Fruit fly (Drosophila melanogaster) whole organism, embryonic: Measurements from ENCODE around the gene CG42847.

Experiments
- Awh ChIP-seq: fragments of 200-800 bp; sonication (Bioruptor generic); IDR thresholded peaks from 2 replicates; pipeline ENCODE4, ENCODE4 v1.3.6; 2022; ENCODE audit warnings: missing biosample characterization, missing genetic modification characterization
- CG10462 ChIP-seq: fragments of 200-800 bp; sonication (Bioruptor generic); optimal IDR thresholded peaks from 2 replicates; lab custom pipeline; 2016; ENCODE audit warnings: missing biosample characterization, missing genetic modification characterization
- CG11247 ChIP-seq: fragments of 200-800 bp; sonication (Bioruptor generic); IDR thresholded peaks from 2 replicates; pipeline ENCODE4 v1.3.6; 2022; ENCODE audit warnings: missing biosample characterization, missing genetic modification characterization
- CG11456 ChIP-seq: fragments of 200-800 bp; sonication (Bioruptor generic); IDR thresholded peaks from 3 replicates; pipeline ENCODE4 v1.3.6; 2022; ENCODE audit warnings: missing biosample characterization, missing genetic modification characterization
- CG11695 ChIP-seq: fragments of 200-800 bp; sonication (Bioruptor generic); IDR thresholded peaks from 3 replicates; pipeline ENCODE4 v1.3.6; 2022; ENCODE audit warnings: missing biosample characterization, missing genetic modification characterization
- CG12769 ChIP-seq: fragments of 200-800 bp; sonication (Bioruptor generic); optimal IDR thresholded peaks from 2 replicates; lab custom pipeline; 2019; ENCODE audit warnings: missing biosample characterization, mild to moderate bottlenecking, missing genetic modification characterization, moderate library complexity
- CG13775 ChIP-seq: fragments of 200-800 bp; sonication (Bioruptor generic); optimal IDR thresholded peaks from 3 replicates; lab custom pipeline; 2017; ENCODE audit warnings: missing biosample characterization, mild to moderate bottlenecking, missing genetic modification characterization
- CG14667 ChIP-seq: fragments of 200-800 bp; sonication (Bioruptor generic); IDR thresholded peaks from 2 replicates; pipeline ENCODE4 v1.3.6; 2022; ENCODE audit warnings: missing biosample characterization, missing genetic modification characterization
- CG16815 ChIP-seq: fragments of 200-800 bp; sonication (Bioruptor generic); optimal IDR thresholded peaks from 3 replicates; lab custom pipeline; 2017; ENCODE audit warnings: missing biosample characterization, mild to moderate bottlenecking, missing genetic modification characterization
- CG17361 ChIP-seq: fragments of 200-800 bp; sonication (Bioruptor generic); IDR thresholded peaks from 3 replicates; pipeline ENCODE4 v1.3.6; 2022; ENCODE audit warnings: missing biosample characterization, missing genetic modification characterization
- CG1792 ChIP-seq: fragments of 200-800 bp; sonication (Bioruptor generic); optimal IDR thresholded peaks from 2 replicates; lab custom pipeline; 2016; ENCODE audit warnings: missing biosample characterization, missing genetic modification characterization
- CG2712 ChIP-seq: fragments of 200-800 bp; optimal IDR thresholded peaks from 3 replicates; lab custom pipeline; 2019; ENCODE audit warnings: missing biosample characterization, mild to moderate bottlenecking, missing genetic modification characterization, moderate library complexity
- CG2889 ChIP-seq: fragments of 200-800 bp; sonication (Bioruptor generic); IDR thresholded peaks from 3 replicates; pipeline ENCODE4 v1.3.6; 2022; ENCODE audit warnings: missing biosample characterization, missing genetic modification characterization
- CG31365 ChIP-seq: fragments of 200-800 bp; sonication (Bioruptor generic); optimal IDR thresholded peaks from 2 replicates; lab custom pipeline; 2018; ENCODE audit warnings: missing biosample characterization, mild to moderate bottlenecking, missing genetic modification characterization
- CG33213 ChIP-seq: fragments of 200-800 bp; sonication (Bioruptor generic); optimal IDR thresholded peaks from 3 replicates; lab custom pipeline; 2016; ENCODE audit warnings: missing biosample characterization, missing genetic modification characterization
- CG4360 ChIP-seq: fragments of 200-800 bp; sonication (Bioruptor generic); IDR thresholded peaks from 2 replicates; pipeline ENCODE4 v1.3.6; 2022; ENCODE audit warnings: missing biosample characterization, missing genetic modification characterization
- CG4730 ChIP-seq: fragments of 200-800 bp; sonication (Bioruptor generic); IDR thresholded peaks from 2 replicates; pipeline ENCODE4 v1.3.6; 2022; ENCODE audit warnings: missing biosample characterization, missing genetic modification characterization
- CG5180 ChIP-seq: fragments of 200-800 bp; sonication (Bioruptor generic); optimal IDR thresholded peaks from 3 replicates; lab custom pipeline; 2017; ENCODE audit warnings: missing biosample characterization, missing genetic modification characterization, mild to moderate bottlenecking, moderate library complexity, missing genetic modification reagents
- CG6765 ChIP-seq: fragments of 200-800 bp; sonication (Bioruptor generic); optimal IDR thresholded peaks from 3 replicates; lab custom pipeline; 2017; ENCODE audit warnings: missing biosample characterization, mild to moderate bottlenecking, missing genetic modification characterization
- CG7786 ChIP-seq: fragments of 200-800 bp; sonication (Bioruptor generic); optimal IDR thresholded peaks from 2 replicates; lab custom pipeline; 2016; ENCODE audit warnings: missing biosample characterization, missing genetic modification characterization
- CG7987 ChIP-seq: fragments of 200-800 bp; sonication (Bioruptor generic); optimal IDR thresholded peaks from 2 replicates; lab custom pipeline; 2018; ENCODE audit warnings: missing biosample characterization, mild to moderate bottlenecking, missing genetic modification characterization, moderate library complexity
- CG8924 ChIP-seq: fragments of 200-800 bp; optimal IDR thresholded peaks from 3 replicates; lab custom pipeline; 2019; ENCODE audit warnings: missing biosample characterization, mild to moderate bottlenecking, missing genetic modification characterization, moderate library complexity
- CG9437 ChIP-seq: fragments of 200-800 bp; sonication (Bioruptor generic); optimal IDR thresholded peaks from 2 replicates; lab custom pipeline; 2018; ENCODE audit warnings: missing biosample characterization, mild to moderate bottlenecking, missing genetic modification characterization
- CG9932 ChIP-seq: fragments of 200-800 bp; sonication (Bioruptor generic); IDR thresholded peaks from 2 replicates; pipeline ENCODE4 v1.3.6; 2022; ENCODE audit warnings: missing biosample characterization, missing genetic modification characterization
- GATAe ChIP-seq: fragments of 200-800 bp; sonication (Bioruptor generic); conservative IDR thresholded peaks from 2 replicates; pipeline ENCODE4 v1.3.6; 2022; ENCODE audit warnings: missing biosample characterization, missing genetic modification characterization
- H2.0 ChIP-seq: fragments of 200-800 bp; sonication (Bioruptor generic); IDR thresholded peaks from 2 replicates; pipeline ENCODE4 v1.3.6; 2022; ENCODE audit warnings: missing biosample characterization, missing genetic modification characterization
- Lhr ChIP-seq: fragments of 200-800 bp; sonication (Bioruptor generic); optimal IDR thresholded peaks from 3 replicates; lab custom pipeline; 2017; ENCODE audit warnings: mild to moderate bottlenecking, missing biosample characterization, missing genetic modification reagents, missing genetic modification characterization
- NFAT ChIP-seq: fragments of 200-800 bp; sonication (Bioruptor generic); IDR thresholded peaks from 2 replicates; pipeline ENCODE4 v1.3.6; 2022; ENCODE audit warnings: missing biosample characterization, missing genetic modification characterization
- Optix ChIP-seq: fragments of 200-800 bp; sonication (Bioruptor generic); IDR thresholded peaks from 3 replicates; pipeline ENCODE4 v1.3.6; 2022; ENCODE audit warnings: missing biosample characterization, missing genetic modification characterization
- Poxn ChIP-seq: fragments of 200-800 bp; sonication (Bioruptor generic); IDR thresholded peaks from 2 replicates; pipeline ENCODE4 v1.3.6; 2022; ENCODE audit warnings: missing biosample characterization, missing genetic modification characterization
- Sox102F ChIP-seq: fragments of 200-800 bp; sonication (Bioruptor generic); optimal IDR thresholded peaks from 2 replicates; lab custom pipeline; 2018; ENCODE audit warnings: missing biosample characterization, mild to moderate bottlenecking, missing genetic modification characterization, moderate library complexity
- Usf ChIP-seq: fragments of 200-800 bp; sonication (Bioruptor generic); optimal IDR thresholded peaks from 2 replicates; lab custom pipeline; 2017; ENCODE audit warnings: missing genotype, missing biosample characterization, missing genetic modification characterization
- aop ChIP-seq: fragments of 200-800 bp; sonication (Bioruptor generic); IDR thresholded peaks from 2 replicates; pipeline ENCODE4 v1.3.6; 2022; ENCODE audit warnings: missing biosample characterization, missing genetic modification characterization
- cad ChIP-seq: fragments of >200 bp; optimal IDR thresholded peaks from 2 replicates; lab custom pipeline; 2017; ENCODE audit warnings: missing biosample characterization, missing genetic modification characterization
- dimm ChIP-seq: fragments of 200-800 bp; sonication (Bioruptor generic); IDR thresholded peaks from 2 replicates; pipeline ENCODE4 v1.3.6; 2022; ENCODE audit warnings: missing biosample characterization, missing genetic modification characterization
- eve ChIP-seq, 2 experiments: fragments of >200 bp; optimal IDR thresholded peaks; 2 replicates each; lab custom pipeline; 2017; ENCODE audit warnings: missing biosample characterization in 2 of 2, missing genetic modification characterization in 2 of 2
- fd3F ChIP-seq: fragments of 200-800 bp; sonication (Bioruptor generic); optimal IDR thresholded peaks from 2 replicates; lab custom pipeline; 2018; ENCODE audit warnings: missing biosample characterization, mild to moderate bottlenecking, missing genetic modification characterization, moderate library complexity
- gce ChIP-seq: fragments of 200-800 bp; sonication (Bioruptor generic); IDR thresholded peaks from 3 replicates; pipeline ENCODE4 v1.3.6; 2022; ENCODE audit warnings: missing biosample characterization, missing genetic modification characterization
- grn ChIP-seq: fragments of 200-800 bp; sonication (Bioruptor generic); optimal IDR thresholded peaks from 3 replicates; lab custom pipeline; 2017; ENCODE audit warnings: missing biosample characterization, missing genetic modification characterization
- hkb ChIP-seq, 2 experiments: fragments of 200-800 bp in 1 of 2; fragments of >200 bp in 1 of 2; sonication (Bioruptor generic) in 1 of 2; IDR thresholded peaks in 1 of 2; optimal IDR thresholded peaks in 1 of 2; 2 replicates each; pipeline versions ENCODE4 v1.3.6 to Lab custom; 2017 to 2022; ENCODE audit warnings: missing biosample characterization in 1 of 2, missing genetic modification characterization in 1 of 2
- ind ChIP-seq: fragments of 200-800 bp; sonication (Bioruptor generic); optimal IDR thresholded peaks from 3 replicates; lab custom pipeline; 2016; ENCODE audit warnings: missing biosample characterization, missing genetic modification characterization
- inv ChIP-seq: fragments of 200-800 bp; sonication (Bioruptor generic); IDR thresholded peaks from 2 replicates; pipeline ENCODE4 v1.3.6; 2022; ENCODE audit warnings: missing biosample characterization, missing genetic modification characterization; ENCODE audit not compliant: partially characterized antibody
- kah ChIP-seq: fragments of 200-800 bp; sonication (Bioruptor generic); optimal IDR thresholded peaks from 2 replicates; lab custom pipeline; 2018; ENCODE audit warnings: missing biosample characterization, mild to moderate bottlenecking, missing genetic modification characterization
- kay ChIP-seq: fragments of 200-800 bp; sonication (Bioruptor generic); optimal IDR thresholded peaks from 2 replicates; lab custom pipeline; 2016; ENCODE audit warnings: missing biosample characterization, missing genetic modification characterization
- lmd ChIP-seq: fragments of 200-800 bp; sonication (Bioruptor generic); IDR thresholded peaks from 2 replicates; pipeline ENCODE4 v1.3.6; 2022; ENCODE audit warnings: missing biosample characterization, missing genetic modification characterization
- nerfin-1 ChIP-seq: fragments of 200-800 bp; sonication (Bioruptor generic); optimal IDR thresholded peaks from 3 replicates; lab custom pipeline; 2019; ENCODE audit warnings: missing biosample characterization, mild to moderate bottlenecking, missing genetic modification characterization, moderate library complexity
- sob ChIP-seq: fragments of 200-800 bp; sonication (Bioruptor generic); IDR thresholded peaks from 2 replicates; pipeline ENCODE4 v1.3.6; 2022; ENCODE audit warnings: missing biosample characterization, missing genetic modification characterization
- sug ChIP-seq: fragments of 200-800 bp; optimal IDR thresholded peaks from 2 replicates; lab custom pipeline; 2019; ENCODE audit warnings: missing biosample characterization, mild to moderate bottlenecking, missing genetic modification characterization, moderate library complexity
- zen ChIP-seq: fragments of 200-800 bp; sonication (Bioruptor generic); optimal IDR thresholded peaks from 3 replicates; lab custom pipeline; 2018; ENCODE audit warnings: missing biosample characterization, mild to moderate bottlenecking, missing genetic modification characterization, moderate library complexity
- zf30C ChIP-seq: fragments of 200-800 bp; sonication (Bioruptor generic); optimal IDR thresholded peaks from 3 replicates; lab custom pipeline; 2018; ENCODE audit warnings: missing biosample characterization, mild to moderate bottlenecking, missing genetic modification characterization

The CG42847 gene

dm6 chr2L:9449257-9449972, 21.7 kb downstream of the CG42847 start (continued):
- peak; percentile 95 for TF ChIP-seq nerfin-1 (tag; lab: Kevin White, UChicago)
- TF ChIP-seq CG7786 (GFP tag; lab: Kevin White, UChicago): peak; percentile 85
- TF ChIP-seq CG6765 (GFP tag; lab: Kevin White, UChicago): peak; percentile 84
- peak; percentile 77 for TF ChIP-seq CG12769 (tag; lab: Kevin White, UChicago)
- TF ChIP-seq inv (GFP tag; lab: Robert Waterston, UW): no peak
- peak; percentile 94 for TF ChIP-seq Awh (GFP tag; lab: Robert Waterston, UW)
- peak; percentile 74 for TF ChIP-seq CG7987 (GFP tag; lab: Kevin White, UChicago)
- TF ChIP-seq CG1792 (GFP tag; lab: Kevin White, UChicago): peak; percentile 60
- peak; percentile 92 for TF ChIP-seq CG17361 (GFP tag; lab: Robert Waterston, UW)
- TF ChIP-seq CG8924 (tag; lab: Kevin White, UChicago): peak; percentile 97
- TF ChIP-seq CG4730: peak; percentile 89
- peak; percentile 85 for TF ChIP-seq Poxn (GFP tag; lab: Robert Waterston, UW)
- TF ChIP-seq CG14667: peak; percentile 92
- TF ChIP-seq cad (GFP tag; lab: Kevin White, UChicago): no peak
- peak; percentile 24 for TF ChIP-seq CG33213 (GFP tag; lab: Kevin White, UChicago)
- TF ChIP-seq zen (tag; lab: Kevin White, UChicago): peak; percentile 96
- TF ChIP-seq Sox102F: peak; percentile 88
- TF ChIP-seq CG2712 (tag; lab: Kevin White, UChicago): peak; percentile 98
- peak; percentile 80 for TF ChIP-seq kah (GFP tag; lab: Kevin White, UChicago)
- TF ChIP-seq H2.0: peak; percentile 91
- TF ChIP-seq zf30C (GFP tag; lab: Kevin White, UChicago): peak; percentile 100
- peak; percentile 96 for TF ChIP-seq sug
- peak; percentile 84 for TF ChIP-seq dimm (GFP tag; lab: Robert Waterston, UW)
- TF ChIP-seq gce (GFP tag; lab: Robert Waterston, UW): peak; percentile 78
- peak; percentile 95 for TF ChIP-seq Optix
- peak; percentile 88 for TF ChIP-seq Lhr (GFP tag; lab: Kevin White, UChicago)
- peak; percentile 96 for TF ChIP-seq Usf
- peak; percentile 91 for TF ChIP-seq CG11247
- peak; percentile 87 for TF ChIP-seq CG9437
- TF ChIP-seq CG5180 (GFP tag; lab: Kevin White, UChicago): peak; percentile 88
- peak; percentile 53 for TF ChIP-seq hkb (optimal IDR thresholded peaks at IDR 0.05; lab: Kevin White, UChicago)
- peak; percentile 95 for TF ChIP-seq hkb (GFP tag; IDR thresholded peaks at IDR 0.05; lab: Robert Waterston, UW)
- TF ChIP-seq CG11695 (GFP tag; lab: Robert Waterston, UW): peak; percentile 97
- TF ChIP-seq lmd: peak; percentile 97
- peak; percentile 62 for TF ChIP-seq CG31365 (tag; lab: Kevin White, UChicago)
- TF ChIP-seq CG10462 (GFP tag; lab: Kevin White, UChicago): peak; percentile 91
- TF ChIP-seq CG13775 (GFP tag; lab: Kevin White, UChicago): peak; percentile 96
- TF ChIP-seq NFAT (GFP tag; lab: Robert Waterston, UW): peak; percentile 89
- peak; percentile 91 for TF ChIP-seq CG2889 (GFP tag; lab: Robert Waterston, UW)
- TF ChIP-seq sob (GFP tag; lab: Robert Waterston, UW): peak; percentile 95
- TF ChIP-seq eve (GFP tag; optimal IDR thresholded peaks at IDR 0.05; lab: Kevin White, UChicago): peak; percentile 92 to 99
- peak; percentile 92 for TF ChIP-seq CG11456 (GFP tag; lab: Robert Waterston, UW)
- TF ChIP-seq GATAe (GFP tag; lab: Robert Waterston, UW): peak; percentile 87
- TF ChIP-seq kay (GFP tag; lab: Kevin White, UChicago): peak; percentile 95
- TF ChIP-seq CG16815: peak; percentile 95
- peak; percentile 67 for TF ChIP-seq aop (GFP tag; lab: Robert Waterston, UW)
- peak; percentile 23 for TF ChIP-seq grn (GFP tag; lab: Kevin White, UChicago)
- TF ChIP-seq CG4360 (GFP tag; lab: Robert Waterston, UW): peak; percentile 63; the same call in 1 of the 2 replicates
- peak; percentile 89 for TF ChIP-seq fd3F (GFP tag; lab: Kevin White, UChicago)
- peak; percentile 95 for TF ChIP-seq ind
- TF ChIP-seq CG9932: peak; percentile 96
